Worm (Caenorhabditis elegans): ENCODE measurements around the gene C52E2.3.

DNA sequence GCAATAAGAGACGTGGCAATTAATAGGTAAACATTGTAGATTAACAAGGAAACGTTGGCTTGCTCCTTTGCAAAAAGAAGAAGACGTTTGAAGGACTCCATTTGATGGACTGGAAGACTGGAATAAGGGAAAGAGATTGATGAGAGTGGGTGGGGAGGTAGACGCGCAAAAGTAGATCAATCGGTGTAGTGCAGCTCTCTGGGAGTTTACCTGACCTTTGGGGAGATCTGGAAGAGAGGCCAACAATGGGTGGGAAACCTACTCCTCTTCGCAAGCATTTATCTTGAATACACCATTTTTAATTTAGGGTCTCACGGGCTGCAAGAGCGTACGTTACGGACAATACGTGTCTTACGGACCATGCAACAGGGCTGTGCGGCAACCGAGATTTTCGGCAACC, 44.7 kb upstream of the C52E2.3 start, which contains the start of gene C08F1.12:
- TF ChIP-seq nhr-28 (tag; optimal IDR thresholded peaks at IDR 0.05) (no peak), unc-62 (GFP tag; optimal IDR thresholded peaks at IDR 0.05) (no peak), ztf-11 (tag; optimal IDR thresholded peaks at IDR 0.05) (no peak), elt-1 (tag; optimal IDR thresholded peaks at IDR 0.05; ENCODE audit: borderline replicate concordance, insufficient read depth) (no peak), ces-1 (GFP tag; optimal IDR thresholded peaks at IDR 0.05) (no peak), sptf-1 (tag; optimal IDR thresholded peaks at IDR 0.05) (no peak), flh-1 (GFP tag; optimal IDR thresholded peaks at IDR 0.05) (no peak)

Data from whole organism, mixed stage, embryonic.